Fruit fly (Drosophila melanogaster) whole organism, embryonic: ENCODE results near the gene CG14868.

Experiments used
- Awh ChIP-seq: fragments of 200-800 bp; sonication (Bioruptor generic); IDR thresholded peaks from 2 replicates; pipeline ENCODE4, ENCODE4 v1.3.6; 2022; ENCODE audit warnings: missing biosample characterization, missing genetic modification characterization
- CG10565 ChIP-seq: fragments of 200-800 bp; sonication (Bioruptor generic); optimal IDR thresholded peaks from 3 replicates; lab custom pipeline; 2016; ENCODE audit warnings: missing biosample characterization, mild to moderate bottlenecking, missing genetic modification characterization
- CG10979 ChIP-seq: fragments of 200-800 bp; sonication (Bioruptor generic); optimal IDR thresholded peaks from 2 replicates; lab custom pipeline; 2018; ENCODE audit warnings: missing biosample characterization, mild to moderate bottlenecking, missing genetic modification characterization, moderate library complexity
- CG11723 ChIP-seq: fragments of 200-800 bp; sonication (Bioruptor generic); optimal IDR thresholded peaks from 2 replicates; lab custom pipeline; 2017; ENCODE audit warnings: missing biosample characterization, mild to moderate bottlenecking, missing genetic modification characterization
- CG12155 ChIP-seq: fragments of 200-800 bp; sonication (Bioruptor generic); optimal IDR thresholded peaks from 3 replicates; lab custom pipeline; 2016; ENCODE audit warnings: missing biosample characterization, missing genetic modification characterization
- CG13123 ChIP-seq: fragments of 200-800 bp; sonication (Bioruptor generic); optimal IDR thresholded peaks from 2 replicates; lab custom pipeline; 2016; ENCODE audit warnings: missing biosample characterization, missing genetic modification characterization
- CG14667 ChIP-seq: fragments of 200-800 bp; sonication (Bioruptor generic); IDR thresholded peaks from 2 replicates; pipeline ENCODE4 v1.3.6; 2022; ENCODE audit warnings: missing biosample characterization, missing genetic modification characterization
- CG16779 ChIP-seq: fragments of 200-800 bp; sonication (Bioruptor generic); IDR thresholded peaks from 2 replicates; pipeline ENCODE4 v1.3.6; 2022; ENCODE audit warnings: missing biosample characterization, missing genetic modification characterization
- CG17612 ChIP-seq: fragments of 200-800 bp; sonication (Bioruptor generic); IDR thresholded peaks from 2 replicates; pipeline ENCODE4 v1.3.6; 2022; ENCODE audit warnings: missing biosample characterization, missing genetic modification characterization
- CG18619 ChIP-seq: fragments of 200-800 bp; sonication (Bioruptor generic); optimal IDR thresholded peaks from 3 replicates; lab custom pipeline; 2017; ENCODE audit warnings: missing biosample characterization, mild to moderate bottlenecking, missing genetic modification characterization
- CG31441 ChIP-seq: fragments of 200-800 bp; sonication (Bioruptor generic); IDR thresholded peaks from 2 replicates; pipeline ENCODE4 v1.3.6; 2022; ENCODE audit warnings: missing biosample characterization, missing genetic modification characterization
- CG3407 ChIP-seq: fragments of 200-800 bp; sonication (Bioruptor generic); optimal IDR thresholded peaks from 2 replicates; lab custom pipeline; 2018; ENCODE audit warnings: missing biosample characterization, mild to moderate bottlenecking, missing genetic modification characterization
- CG34224 ChIP-seq: fragments of 200-800 bp; sonication (Bioruptor generic); IDR thresholded peaks from 3 replicates; pipeline ENCODE4 v1.3.6; 2022; ENCODE audit warnings: missing biosample characterization, missing genetic modification characterization; ENCODE audit not compliant: partially characterized antibody
- CG34422 ChIP-seq: fragments of 200-800 bp; sonication (Bioruptor generic); IDR thresholded peaks from 3 replicates; pipeline ENCODE4 v1.3.6; 2022; ENCODE audit warnings: missing biosample characterization, missing genetic modification characterization
- CG4854 ChIP-seq: fragments of 200-800 bp; sonication (Bioruptor generic); optimal IDR thresholded peaks from 2 replicates; lab custom pipeline; 2016; ENCODE audit warnings: missing biosample characterization, missing genetic modification characterization, inconsistent platforms
- CG6254 ChIP-seq: fragments of 200-800 bp; sonication (Bioruptor generic); optimal IDR thresholded peaks from 3 replicates; lab custom pipeline; 2017; ENCODE audit warnings: mild to moderate bottlenecking, missing biosample characterization, missing genetic modification reagents, missing genetic modification characterization
- CG8089 ChIP-seq: fragments of 200-800 bp; sonication (Bioruptor generic); optimal IDR thresholded peaks from 3 replicates; lab custom pipeline; 2016; ENCODE audit warnings: missing biosample characterization, missing genetic modification characterization
- CG8765 ChIP-seq: fragments of 200-800 bp; sonication (Bioruptor generic); IDR thresholded peaks from 2 replicates; pipeline ENCODE4 v1.3.6; 2022; ENCODE audit warnings: missing biosample characterization, missing genetic modification characterization
- CG9817 ChIP-seq: fragments of 200-800 bp; sonication (Bioruptor generic); optimal IDR thresholded peaks from 2 replicates; lab custom pipeline; 2018; ENCODE audit warnings: missing biosample characterization, mild to moderate bottlenecking, missing genetic modification characterization, moderate library complexity
- Dad ChIP-seq: fragments of 200-800 bp; sonication (Bioruptor generic); optimal IDR thresholded peaks from 3 replicates; lab custom pipeline; 2016; ENCODE audit warnings: missing biosample characterization, missing genetic modification characterization
- Deaf1 ChIP-seq: fragments of 200-800 bp; optimal IDR thresholded peaks from 3 replicates; lab custom pipeline; 2019; ENCODE audit warnings: missing biosample characterization, mild to moderate bottlenecking, missing genetic modification characterization, moderate library complexity
- Dip3 ChIP-seq: fragments of 200-800 bp; sonication (Bioruptor generic); optimal IDR thresholded peaks from 3 replicates; lab custom pipeline; 2016; ENCODE audit warnings: missing biosample characterization, missing genetic modification characterization
- Ets65A ChIP-seq: fragments of 200-800 bp; sonication (Bioruptor generic); peaks from one replicate; lab custom pipeline; 2016; ENCODE audit warnings: missing biosample characterization, missing genetic modification characterization
- Fer2 ChIP-seq: fragments of 200-800 bp; sonication (Bioruptor generic); optimal IDR thresholded peaks from 2 replicates; lab custom pipeline; 2018; ENCODE audit warnings: missing biosample characterization, mild to moderate bottlenecking, missing genetic modification characterization, moderate library complexity
- HLH4C ChIP-seq: fragments of 200-800 bp; sonication (Bioruptor generic); IDR thresholded peaks from 3 replicates; pipeline ENCODE4 v1.3.6; 2022; ENCODE audit warnings: missing biosample characterization, missing genetic modification characterization; ENCODE audit not compliant: partially characterized antibody
- Hr39 ChIP-seq: fragments of >200 bp; optimal IDR thresholded peaks from 2 replicates; lab custom pipeline; 2017
- Med ChIP-seq: fragments of 200-800 bp; sonication (Bioruptor generic); peaks from one replicate; lab custom pipeline; 2016; ENCODE audit warnings: missing biosample characterization, missing genetic modification characterization, mild to moderate bottlenecking, inconsistent platforms, moderate library complexity
- Spps ChIP-seq: fragments of 200-800 bp; sonication (Bioruptor generic); optimal IDR thresholded peaks from 2 replicates; lab custom pipeline; 2018; ENCODE audit warnings: missing biosample characterization, mild to moderate bottlenecking, missing genetic modification characterization
- Taf1 ChIP-seq: fragments of 200-800 bp; sonication (Bioruptor generic); IDR thresholded peaks from 2 replicates; pipeline ENCODE4 v1.3.6; 2022; ENCODE audit warnings: missing biosample characterization, missing genetic modification characterization
- YL-1 ChIP-seq: fragments of 200-800 bp; sonication (Bioruptor generic); optimal IDR thresholded peaks from 3 replicates; lab custom pipeline; 2017; ENCODE audit warnings: missing biosample characterization, mild to moderate bottlenecking, missing genetic modification characterization
- ase ChIP-seq: fragments of 200-800 bp; sonication (Bioruptor generic); IDR thresholded peaks from 3 replicates; pipeline ENCODE4 v1.3.6; 2022; ENCODE audit warnings: missing biosample characterization, missing genetic modification characterization
- ato ChIP-seq: fragments of 200-800 bp; sonication (Bioruptor generic); IDR thresholded peaks from 2 replicates; pipeline ENCODE4 v1.3.6; 2022; ENCODE audit warnings: missing biosample characterization, missing genetic modification characterization; ENCODE audit not compliant: partially characterized antibody
- bbx ChIP-seq: fragments of 200-800 bp; sonication (Bioruptor generic); IDR thresholded peaks from 2 replicates; pipeline ENCODE4 v1.3.6; 2022; ENCODE audit warnings: missing biosample characterization, missing genetic modification characterization; ENCODE audit not compliant: partially characterized antibody
- cg ChIP-seq: fragments of 200-800 bp; sonication (Bioruptor generic); optimal IDR thresholded peaks from 3 replicates; lab custom pipeline; 2019; ENCODE audit warnings: missing biosample characterization, mild to moderate bottlenecking, missing genetic modification characterization, moderate library complexity
- chinmo ChIP-seq: fragments of 200-800 bp; sonication (Bioruptor generic); IDR thresholded peaks from 4 replicates; pipeline ENCODE4 v1.3.6; 2022; ENCODE audit warnings: missing biosample characterization, missing genetic modification characterization; ENCODE audit not compliant: partially characterized antibody
- ci ChIP-seq: fragments of 200-800 bp; sonication (Bioruptor generic); IDR thresholded peaks from 3 replicates; pipeline ENCODE4 v1.3.6; 2022; ENCODE audit warnings: missing biosample characterization, missing genetic modification characterization
- dati ChIP-seq: fragments of 200-800 bp; sonication (Bioruptor generic); IDR thresholded peaks from 2 replicates; pipeline ENCODE4 v1.3.6; 2022; ENCODE audit warnings: missing biosample characterization, missing genetic modification characterization
- disco-r ChIP-seq: fragments of 200-800 bp; sonication (Bioruptor generic); optimal IDR thresholded peaks from 2 replicates; lab custom pipeline; 2016; ENCODE audit warnings: missing biosample characterization, missing genetic modification characterization
- h ChIP-seq: fragments of >200 bp; optimal IDR thresholded peaks from 2 replicates; lab custom pipeline; 2017
- hbn ChIP-seq: fragments of 200-800 bp; sonication (Bioruptor generic); IDR thresholded peaks from 2 replicates; pipeline ENCODE4 v1.3.6; 2022; ENCODE audit warnings: missing biosample characterization, missing genetic modification characterization; ENCODE audit not compliant: partially characterized antibody
- hth ChIP-seq: fragments of >200 bp; optimal IDR thresholded peaks from 2 replicates; lab custom pipeline; 2017; ENCODE audit warnings: inconsistent platforms
- insv ChIP-seq, 2 experiments: fragments of 200-800 bp; sonication (Bioruptor generic); optimal IDR thresholded peaks; 3 replicates each; lab custom pipeline; 2016 to 2018; ENCODE audit warnings: missing biosample characterization in 2 of 2, missing genetic modification characterization in 2 of 2
- knrl ChIP-seq: fragments of 200-800 bp; sonication (Bioruptor generic); IDR thresholded peaks from 3 replicates; pipeline ENCODE4 v1.3.6; 2022; ENCODE audit warnings: missing biosample characterization, missing genetic modification characterization; ENCODE audit not compliant: partially characterized antibody
- lilli ChIP-seq: fragments of 200-800 bp; sonication (Bioruptor generic); optimal IDR thresholded peaks from 3 replicates; lab custom pipeline; 2016; ENCODE audit warnings: missing biosample characterization, missing genetic modification characterization
- nerfin-1 ChIP-seq: fragments of 200-800 bp; sonication (Bioruptor generic); optimal IDR thresholded peaks from 3 replicates; lab custom pipeline; 2019; ENCODE audit warnings: missing biosample characterization, mild to moderate bottlenecking, missing genetic modification characterization, moderate library complexity
- org-1 ChIP-seq: fragments of 200-800 bp; sonication (Bioruptor generic); optimal IDR thresholded peaks from 2 replicates; lab custom pipeline; 2017; ENCODE audit warnings: missing biosample characterization, missing genetic modification characterization
- pb ChIP-seq: fragments of 200-800 bp; sonication (Bioruptor generic); optimal IDR thresholded peaks from 3 replicates; lab custom pipeline; 2016; ENCODE audit warnings: missing biosample characterization, missing genetic modification characterization
- peb ChIP-seq: fragments of 200-800 bp; sonication (Bioruptor generic); IDR thresholded peaks from 2 replicates; pipeline ENCODE4 v1.3.6; 2022; ENCODE audit warnings: missing biosample characterization, missing genetic modification characterization
- pzg ChIP-seq: fragments of 200-800 bp; sonication (Bioruptor generic); optimal IDR thresholded peaks from 3 replicates; lab custom pipeline; 2018; ENCODE audit warnings: missing biosample characterization, mild to moderate bottlenecking, missing genetic modification characterization, moderate library complexity
- sna ChIP-seq: fragments of 200-800 bp; sonication (Bioruptor generic); IDR thresholded peaks from 2 replicates; pipeline ENCODE4 v1.3.6; 2022; ENCODE audit warnings: missing biosample characterization, missing genetic modification characterization; ENCODE audit not compliant: partially characterized antibody
- wek ChIP-seq: fragments of 200-800 bp; sonication (Bioruptor generic); optimal IDR thresholded peaks from 3 replicates; lab custom pipeline; 2018; ENCODE audit warnings: missing biosample characterization, mild to moderate bottlenecking, missing genetic modification characterization, moderate library complexity
- zen ChIP-seq: fragments of 200-800 bp; sonication (Bioruptor generic); optimal IDR thresholded peaks from 3 replicates; lab custom pipeline; 2018; ENCODE audit warnings: missing biosample characterization, mild to moderate bottlenecking, missing genetic modification characterization, moderate library complexity

CG14868 gene

dm6 chr3R:15367477-15367876 lies 2.3 kb downstream of the CG14868 start, which contains the start of gene CG34404 (continued):
- TF ChIP-seq CG8765 (no peak), Dip3 (GFP tag; lab: Kevin White, UChicago) (no peak), lilli (GFP tag; lab: Kevin White, UChicago) (no peak), ci (GFP tag; lab: Robert Waterston, UW) (no peak), CG8089 (GFP tag; lab: Kevin White, UChicago) (no peak), insv (GFP tag; optimal IDR thresholded peaks at IDR 0.05; lab: Kevin White, UChicago) (peak; percentile 61 to 96), Dad (GFP tag; lab: Kevin White, UChicago) (no peak), CG6254 (GFP tag; lab: Kevin White, UChicago) (no peak), CG13123 (GFP tag; lab: Kevin White, UChicago) (no peak), Spps (tag; lab: Kevin White, UChicago) (no peak), Hr39 (lab: Kevin White, UChicago) (no peak), CG16779 (no peak), disco-r (GFP tag; lab: Kevin White, UChicago) (no peak), org-1 (GFP tag; lab: Kevin White, UChicago) (no peak), Awh (no peak), nerfin-1 (tag; lab: Kevin White, UChicago) (no peak), CG31441 (GFP tag; lab: Robert Waterston, UW) (no peak), CG14667 (GFP tag; lab: Robert Waterston, UW) (no peak), CG34224 (GFP tag; lab: Robert Waterston, UW) (no peak), h (lab: Kevin White, UChicago) (no peak), CG17612 (GFP tag; lab: Robert Waterston, UW) (no peak), CG18619 (GFP tag; lab: Kevin White, UChicago) (no peak), CG4854 (GFP tag; lab: Kevin White, UChicago) (no peak), sna (GFP tag; lab: Robert Waterston, UW) (no peak), CG10979 (tag; lab: Kevin White, UChicago) (no peak), bbx (GFP tag; lab: Robert Waterston, UW) (peak; percentile 39), dati (GFP tag; lab: Robert Waterston, UW) (no peak), Deaf1 (no peak), pzg (GFP tag; lab: Kevin White, UChicago) (peak; percentile 46), cg (peak; percentile 54), Ets65A (GFP tag; lab: Kevin White, UChicago) (no peak), peb (GFP tag; lab: Robert Waterston, UW) (no peak), hbn (GFP tag; lab: Robert Waterston, UW) (no peak), YL-1 (GFP tag; lab: Kevin White, UChicago) (peak; percentile 9), knrl (GFP tag; lab: Robert Waterston, UW) (no peak), ato (GFP tag; lab: Robert Waterston, UW) (peak; percentile 17; the same call in 1 of the 2 replicates), CG3407 (no peak), CG12155 (GFP tag; lab: Kevin White, UChicago) (no peak), ase (no peak), Med (GFP tag; lab: Kevin White, UChicago) (peak; percentile 66), CG34422 (GFP tag; lab: Robert Waterston, UW) (no peak), Taf1 (no peak), Fer2 (tag; lab: Kevin White, UChicago) (no peak), CG11723 (GFP tag; lab: Kevin White, UChicago) (no peak), hth (lab: Kevin White, UChicago) (no peak), zen (tag; lab: Kevin White, UChicago) (no peak), HLH4C (GFP tag; lab: Robert Waterston, UW) (peak; percentile 42; the same call in 1 of the 3 replicates), chinmo (GFP tag; lab: Robert Waterston, UW) (0 out of 4 replicates have a peak, but pooled peaks have one; percentile 57), pb (GFP tag; lab: Kevin White, UChicago) (no peak), CG9817 (no peak), wek (no peak), CG10565 (no peak)
